Fruit fly (Drosophila melanogaster) whole organism, embryonic: ENCODE data around the gene Hr4.
A peak's percentile ranks its signal among the peaks of the same experiment; 100 is the strongest.

Experiments
- BtbVII ChIP-seq: fragments of 200-800 bp; sonication (Bioruptor generic); optimal IDR thresholded peaks from 3 replicates; lab custom pipeline; 2017; ENCODE audit warnings: missing biosample characterization, mild to moderate bottlenecking, missing genetic modification characterization
- CG10147 ChIP-seq: fragments of 200-800 bp; sonication (Bioruptor generic); optimal IDR thresholded peaks from 2 replicates; lab custom pipeline; 2019; ENCODE audit warnings: missing biosample characterization, mild to moderate bottlenecking, missing genetic modification characterization, moderate library complexity
- CG12659 ChIP-seq: fragments of 200-800 bp; sonication (Bioruptor generic); optimal IDR thresholded peaks from 3 replicates; lab custom pipeline; 2017; ENCODE audit warnings: mild to moderate bottlenecking, missing biosample characterization, missing genetic modification reagents, missing genetic modification characterization
- CG13775 ChIP-seq: fragments of 200-800 bp; sonication (Bioruptor generic); optimal IDR thresholded peaks from 3 replicates; lab custom pipeline; 2017; ENCODE audit warnings: missing biosample characterization, mild to moderate bottlenecking, missing genetic modification characterization
- CG13894 ChIP-seq: fragments of 200-800 bp; sonication (Bioruptor generic); optimal IDR thresholded peaks from 3 replicates; lab custom pipeline; 2018; ENCODE audit warnings: missing biosample characterization, mild to moderate bottlenecking, missing genetic modification characterization, moderate library complexity
- CG15011 ChIP-seq: fragments of 200-800 bp; sonication (Bioruptor generic); optimal IDR thresholded peaks from 3 replicates; lab custom pipeline; 2018; ENCODE audit warnings: missing biosample characterization, mild to moderate bottlenecking, missing genetic modification characterization
- CG15073 ChIP-seq: fragments of 200-800 bp; sonication (Bioruptor generic); optimal IDR thresholded peaks from 2 replicates; lab custom pipeline; 2016; ENCODE audit warnings: missing biosample characterization, missing genetic modification characterization
- CG15514 ChIP-seq: fragments of 200-800 bp; sonication (Bioruptor generic); optimal IDR thresholded peaks from 3 replicates; lab custom pipeline; 2017; ENCODE audit warnings: missing biosample characterization, missing genetic modification characterization, mild to moderate bottlenecking, moderate library complexity, missing genetic modification reagents
- CG16813 ChIP-seq: fragments of 200-800 bp; sonication (Bioruptor generic); IDR thresholded peaks from 3 replicates; pipeline ENCODE4 v1.3.6; 2022; ENCODE audit warnings: missing biosample characterization, missing genetic modification characterization; ENCODE audit not compliant: partially characterized antibody
- CG18011 ChIP-seq: fragments of 200-800 bp; sonication (Bioruptor generic); optimal IDR thresholded peaks from 2 replicates; lab custom pipeline; 2017; ENCODE audit warnings: missing biosample characterization, missing genetic modification characterization, mild to moderate bottlenecking, moderate library complexity, missing genotype
- CG2199 ChIP-seq: fragments of 200-800 bp; sonication (Bioruptor generic); IDR thresholded peaks from 3 replicates; pipeline ENCODE4 v1.3.6; 2022; ENCODE audit warnings: missing biosample characterization, missing genetic modification characterization
- CG2712 ChIP-seq: fragments of 200-800 bp; optimal IDR thresholded peaks from 3 replicates; lab custom pipeline; 2019; ENCODE audit warnings: missing biosample characterization, mild to moderate bottlenecking, missing genetic modification characterization, moderate library complexity
- CG33557 ChIP-seq: fragments of 200-800 bp; sonication (Bioruptor generic); optimal IDR thresholded peaks from 2 replicates; lab custom pipeline; 2019; ENCODE audit warnings: missing biosample characterization, mild to moderate bottlenecking, missing genetic modification characterization, moderate library complexity
- CG42726 ChIP-seq: fragments of 200-800 bp; sonication (Bioruptor generic); IDR thresholded peaks from 2 replicates; pipeline ENCODE4 v1.3.6; 2022; ENCODE audit warnings: missing biosample characterization, missing genetic modification characterization; ENCODE audit not compliant: partially characterized antibody
- CG4820 ChIP-seq: fragments of 200-800 bp; sonication (Bioruptor generic); optimal IDR thresholded peaks from 3 replicates; lab custom pipeline; 2016; ENCODE audit warnings: missing biosample characterization, missing genetic modification characterization
- CG6175 ChIP-seq: fragments of 200-800 bp; sonication (Bioruptor generic); IDR thresholded peaks from 3 replicates; pipeline ENCODE4 v1.3.6; 2022; ENCODE audit warnings: missing biosample characterization, missing genetic modification characterization
- CG7928 ChIP-seq: fragments of 200-800 bp; sonication (Bioruptor generic); optimal IDR thresholded peaks from 2 replicates; lab custom pipeline; 2017; ENCODE audit warnings: missing biosample characterization, mild to moderate bottlenecking, missing genetic modification characterization
- CG8924 ChIP-seq: fragments of 200-800 bp; optimal IDR thresholded peaks from 3 replicates; lab custom pipeline; 2019; ENCODE audit warnings: missing biosample characterization, mild to moderate bottlenecking, missing genetic modification characterization, moderate library complexity
- CG9797 ChIP-seq: fragments of 200-800 bp; sonication (Bioruptor generic); optimal IDR thresholded peaks from 3 replicates; lab custom pipeline; 2018; ENCODE audit warnings: missing biosample characterization, mild to moderate bottlenecking, missing genetic modification characterization
- D ChIP-seq, 2 experiments: fragments of 200-800 bp in 1 of 2; fragments of >200 bp in 1 of 2; sonication (Bioruptor generic) in 1 of 2; optimal IDR thresholded peaks; 2 replicates in 1 of 2; 3 replicates in 1 of 2; lab custom pipeline; 2017; ENCODE audit warnings: mild to moderate bottlenecking in 1 of 2, missing biosample characterization in 1 of 2, missing genetic modification characterization in 1 of 2, missing genetic modification reagents in 1 of 2
- Elba2 ChIP-seq: fragments of 200-800 bp; sonication (Bioruptor generic); optimal IDR thresholded peaks from 3 replicates; lab custom pipeline; 2016; ENCODE audit warnings: missing biosample characterization, missing genetic modification characterization
- Jarid2 ChIP-seq: fragments of 200-800 bp; sonication (Bioruptor generic); optimal IDR thresholded peaks from 3 replicates; lab custom pipeline; 2017; ENCODE audit warnings: mild to moderate bottlenecking, missing biosample characterization, missing genetic modification reagents, missing genetic modification characterization
- Kr ChIP-seq: fragments of 200-800 bp; sonication (Bioruptor generic); optimal IDR thresholded peaks from 2 replicates; lab custom pipeline; 2017; ENCODE audit warnings: missing biosample characterization, mild to moderate bottlenecking, missing genetic modification characterization
- MESR4 ChIP-seq: fragments of 200-800 bp; sonication (Bioruptor generic); optimal IDR thresholded peaks from 2 replicates; lab custom pipeline; 2018; ENCODE audit warnings: missing biosample characterization, mild to moderate bottlenecking, missing genetic modification characterization, moderate library complexity
- NK7.1 ChIP-seq: fragments of 200-800 bp; sonication (Bioruptor generic); optimal IDR thresholded peaks from 3 replicates; lab custom pipeline; 2016; ENCODE audit warnings: missing biosample characterization, missing genetic modification characterization
- PHDP ChIP-seq: fragments of 200-800 bp; sonication (Bioruptor generic); optimal IDR thresholded peaks from 3 replicates; lab custom pipeline; 2018; ENCODE audit warnings: missing biosample characterization, mild to moderate bottlenecking, missing genetic modification characterization, moderate library complexity
- Scr ChIP-seq: fragments of 200-800 bp; sonication (Bioruptor generic); IDR thresholded peaks from 2 replicates; pipeline ENCODE4 v1.3.6; 2022; ENCODE audit warnings: missing biosample characterization, missing genetic modification characterization; ENCODE audit not compliant: partially characterized antibody
- Stat92E ChIP-seq, 3 experiments: fragments of >200 bp in 2 of 3; fragments of 200-800 bp in 1 of 3; sonication (Bioruptor generic) in 1 of 3; optimal IDR thresholded peaks; 2 replicates each; lab custom pipeline; 2017 to 2019; ENCODE audit warnings: missing biosample characterization in 3 of 3, missing genetic modification characterization in 3 of 3, mild to moderate bottlenecking in 1 of 3, moderate library complexity in 1 of 3
- bcd ChIP-seq: fragments of 200-800 bp; sonication (Bioruptor generic); optimal IDR thresholded peaks from 2 replicates; lab custom pipeline; 2017; ENCODE audit warnings: missing biosample characterization, mild to moderate bottlenecking, missing genetic modification characterization
- crc ChIP-seq: fragments of 200-800 bp; sonication (Bioruptor generic); optimal IDR thresholded peaks from 2 replicates; lab custom pipeline; 2016; ENCODE audit warnings: missing biosample characterization, missing genetic modification characterization
- dati ChIP-seq: fragments of 200-800 bp; sonication (Bioruptor generic); IDR thresholded peaks from 2 replicates; pipeline ENCODE4 v1.3.6; 2022; ENCODE audit warnings: missing biosample characterization, missing genetic modification characterization
- dmrt11E ChIP-seq: fragments of 200-800 bp; sonication (Bioruptor generic); optimal IDR thresholded peaks from 3 replicates; lab custom pipeline; 2018; ENCODE audit warnings: missing biosample characterization, mild to moderate bottlenecking, missing genetic modification characterization, moderate library complexity
- fru ChIP-seq: fragments of >200 bp; optimal IDR thresholded peaks from 2 replicates; lab custom pipeline; 2017
- gcm2 ChIP-seq: fragments of 200-800 bp; sonication (Bioruptor generic); optimal IDR thresholded peaks from 2 replicates; lab custom pipeline; 2016; ENCODE audit warnings: missing biosample characterization, missing genetic modification characterization
- grn ChIP-seq: fragments of 200-800 bp; sonication (Bioruptor generic); optimal IDR thresholded peaks from 3 replicates; lab custom pipeline; 2017; ENCODE audit warnings: missing biosample characterization, missing genetic modification characterization
- gro ChIP-seq: fragments of 200-800 bp; sonication (Bioruptor generic); optimal IDR thresholded peaks from 2 replicates; lab custom pipeline; 2016; ENCODE audit warnings: missing biosample characterization, missing genetic modification characterization
- hb ChIP-seq: fragments of 200-800 bp; sonication (Bioruptor generic); IDR thresholded peaks from 3 replicates; pipeline ENCODE4 v1.3.6; 2022; ENCODE audit warnings: missing biosample characterization, missing genetic modification characterization; ENCODE audit not compliant: partially characterized antibody
- odd ChIP-seq: fragments of 200-800 bp; sonication (Bioruptor generic); optimal IDR thresholded peaks from 2 replicates; lab custom pipeline; 2017; ENCODE audit warnings: missing biosample characterization, mild to moderate bottlenecking, missing genetic modification characterization
- pb ChIP-seq: fragments of 200-800 bp; sonication (Bioruptor generic); optimal IDR thresholded peaks from 3 replicates; lab custom pipeline; 2016; ENCODE audit warnings: missing biosample characterization, missing genetic modification characterization
- peb ChIP-seq: fragments of 200-800 bp; sonication (Bioruptor generic); IDR thresholded peaks from 2 replicates; pipeline ENCODE4 v1.3.6; 2022; ENCODE audit warnings: missing biosample characterization, missing genetic modification characterization
- sens-2 ChIP-seq: fragments of 200-800 bp; sonication (Bioruptor generic); IDR thresholded peaks from 2 replicates; pipeline ENCODE4 v1.3.6; 2022; ENCODE audit warnings: missing biosample characterization, missing genetic modification characterization
- slbo ChIP-seq: fragments of 200-800 bp; sonication (Bioruptor generic); IDR thresholded peaks from 2 replicates; pipeline ENCODE4 v1.3.6; 2022; ENCODE audit warnings: missing biosample characterization, missing genetic modification characterization
- so ChIP-seq: fragments of 200-800 bp; sonication (Bioruptor generic); IDR thresholded peaks from 3 replicates; pipeline ENCODE4 v1.3.6; 2022; ENCODE audit warnings: missing biosample characterization, missing genetic modification characterization
- tap ChIP-seq: fragments of 200-800 bp; optimal IDR thresholded peaks from 3 replicates; lab custom pipeline; 2019; ENCODE audit warnings: missing biosample characterization, mild to moderate bottlenecking, missing genetic modification characterization, moderate library complexity
- tin ChIP-seq: fragments of 200-800 bp; sonication (Bioruptor generic); optimal IDR thresholded peaks from 3 replicates; lab custom pipeline; 2016; ENCODE audit warnings: missing biosample characterization, missing genetic modification characterization
- z ChIP-seq: fragments of 200-800 bp; sonication (Bioruptor generic); IDR thresholded peaks from 3 replicates; pipeline ENCODE4 v1.3.6; 2022; ENCODE audit warnings: missing biosample characterization, missing genetic modification characterization
- zen2 ChIP-seq: fragments of 200-800 bp; sonication (Bioruptor generic); IDR thresholded peaks from 3 replicates; pipeline ENCODE4 v1.3.6; 2022; ENCODE audit warnings: missing biosample characterization, missing genetic modification characterization; ENCODE audit not compliant: partially characterized antibody
- zfh1 ChIP-seq: fragments of 200-800 bp; sonication (Bioruptor generic); IDR thresholded peaks from 3 replicates; pipeline ENCODE4 v1.3.6; 2022; ENCODE audit warnings: missing biosample characterization, missing genetic modification characterization

Gene Hr4

dm6 chrX:1951391-1952066 lies 9.8 kb downstream of the Hr4 start (continued):
- TF ChIP-seq grn (peak; percentile 44), CG12659 (GFP tag; lab: Kevin White, UChicago) (peak; percentile 95), CG15514 (GFP tag; lab: Kevin White, UChicago) (peak; percentile 90), peb (peak; percentile 87), CG2712 (tag; lab: Kevin White, UChicago) (peak; percentile 97), CG16813 (GFP tag; lab: Robert Waterston, UW) (no peak), crc (GFP tag; lab: Kevin White, UChicago) (peak; percentile 93), zfh1 (GFP tag; lab: Robert Waterston, UW) (peak; percentile 97), CG33557 (GFP tag; lab: Kevin White, UChicago) (peak; percentile 85), tap (peak; percentile 96), CG13894 (tag; lab: Kevin White, UChicago) (peak; percentile 91), slbo (GFP tag; lab: Robert Waterston, UW) (peak; percentile 92), hb (GFP tag; lab: Robert Waterston, UW) (no peak), gro (GFP tag; lab: Kevin White, UChicago) (peak; percentile 95), CG13775 (GFP tag; lab: Kevin White, UChicago) (peak; percentile 92), dmrt11E (tag; lab: Kevin White, UChicago) (peak; percentile 94), PHDP (tag; lab: Kevin White, UChicago) (peak; percentile 97), CG15073 (GFP tag; lab: Kevin White, UChicago) (peak; percentile 50), zen2 (no peak), CG4820 (GFP tag; lab: Kevin White, UChicago) (peak; percentile 92), so (GFP tag; lab: Robert Waterston, UW) (peak; percentile 94), Elba2 (GFP tag; lab: Kevin White, UChicago) (peak; percentile 31), gcm2 (GFP tag; lab: Kevin White, UChicago) (peak; percentile 85), Jarid2 (GFP tag; lab: Kevin White, UChicago) (peak; percentile 85), MESR4 (GFP tag; lab: Kevin White, UChicago) (peak; percentile 76), BtbVII (GFP tag; lab: Kevin White, UChicago) (peak; percentile 94), fru (no peak), CG6175 (GFP tag; lab: Robert Waterston, UW) (peak; percentile 68; the same call in 1 of the 3 replicates), CG7928 (GFP tag; lab: Kevin White, UChicago) (peak; percentile 71), CG9797 (peak; percentile 56), D (optimal IDR thresholded peaks at IDR 0.05; lab: Kevin White, UChicago) (no peak), D (GFP tag; optimal IDR thresholded peaks at IDR 0.05; lab: Kevin White, UChicago) (peak; percentile 96), tin (GFP tag; lab: Kevin White, UChicago) (peak; percentile 96), Scr (GFP tag; lab: Robert Waterston, UW) (no peak), CG18011 (peak; percentile 87), CG8924 (tag; lab: Kevin White, UChicago) (peak; percentile 95), Kr (GFP tag; lab: Kevin White, UChicago) (peak; percentile 47), odd (peak; percentile 94), sens-2 (GFP tag; lab: Robert Waterston, UW) (peak; percentile 94), Stat92E (GFP tag; optimal IDR thresholded peaks at IDR 0.05; lab: Kevin White, UChicago) (peak in 1 of 3 experiments; percentile 22), dati (GFP tag; lab: Robert Waterston, UW) (peak; percentile 89), bcd (GFP tag; lab: Kevin White, UChicago) (peak; percentile 95), CG42726 (GFP tag; lab: Robert Waterston, UW) (no peak), z (GFP tag; lab: Robert Waterston, UW) (peak; percentile 69; the same call in 1 of the 3 replicates), pb (peak; percentile 96), CG15011 (GFP tag; lab: Kevin White, UChicago) (peak; percentile 91), CG10147 (GFP tag; lab: Kevin White, UChicago) (peak; percentile 92), NK7.1 (GFP tag; lab: Kevin White, UChicago) (peak; percentile 94), CG2199 (GFP tag; lab: Robert Waterston, UW) (peak; percentile 89)
